Worm (Caenorhabditis elegans): ENCODE results near the gene glb-28.

DNA sequence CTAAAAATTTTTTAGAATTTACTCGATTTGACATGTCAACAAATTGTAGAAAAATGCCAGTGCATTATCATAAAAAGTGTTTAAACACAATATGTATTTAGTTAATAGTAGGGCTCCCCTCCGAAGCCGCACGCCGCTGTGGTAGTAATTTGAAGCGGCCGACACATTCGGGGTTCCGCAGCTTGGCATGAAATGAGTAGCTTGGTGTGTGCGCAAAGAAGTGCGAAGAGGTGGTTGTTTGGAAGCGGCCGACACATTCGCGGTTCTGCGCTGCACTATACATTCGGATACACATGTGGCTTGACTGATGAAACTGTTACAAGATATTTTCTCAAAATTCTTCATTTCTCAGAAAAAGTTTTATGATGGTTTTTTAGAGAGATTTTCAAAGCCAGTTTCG, 31.5 kb downstream of the glb-28 start:
- TF ChIP-seq fkh-10 (GFP tag; optimal IDR thresholded peaks at IDR 0.05) (no peak), efl-3 (GFP tag; optimal IDR thresholded peaks at IDR 0.05) (no peak), pqm-1 (tag; optimal IDR thresholded peaks at IDR 0.05) (no peak), nhr-28 (tag; optimal IDR thresholded peaks at IDR 0.05) (no peak), aly-2 (tag; optimal IDR thresholded peaks at IDR 0.05) (no peak), lin-14 (GFP tag; optimal IDR thresholded peaks at IDR 0.05) (no peak), egl-27 (tag; optimal IDR thresholded peaks at IDR 0.05) (no peak), lir-3 (tag; optimal IDR thresholded peaks at IDR 0.05; ENCODE audit: poor library complexity) (no peak), aha-1 (tag; optimal IDR thresholded peaks at IDR 0.05) (no peak), ztf-4 (tag; optimal IDR thresholded peaks at IDR 0.05) (no peak)
